Worm (Caenorhabditis elegans) whole organism, late embryonic: Measurements from ENCODE around the gene C10C5.4.

Experiments used
- ceh-14 ChIP-seq: sonication (generic microtip); optimal IDR thresholded peaks from 2 replicates; lab custom pipeline; 2016; ENCODE audit warnings: missing genotype, missing genetic modification characterization, missing compliant biosample characterization
- eyg-1 ChIP-seq: sonication (generic microtip); optimal IDR thresholded peaks from 2 replicates; lab custom pipeline; 2016; ENCODE audit warnings: missing genotype, missing genetic modification characterization, missing compliant biosample characterization
- hlh-15 ChIP-seq: sonication (generic microtip); optimal IDR thresholded peaks from 2 replicates; lab custom pipeline; 2016; ENCODE audit warnings: missing genetic modification characterization, missing compliant biosample characterization
- lin-11 ChIP-seq: fragments of 200-800 bp; sonication (Bioruptor generic); optimal IDR thresholded peaks from 2 replicates; lab custom pipeline; 2018; ENCODE audit warnings: mild to moderate bottlenecking, missing genetic modification characterization, missing compliant biosample characterization
- nfya-1 ChIP-seq: sonication (generic microtip); optimal IDR thresholded peaks from 2 replicates; lab custom pipeline; 2017; ENCODE audit warnings: missing genetic modification characterization, mild to moderate bottlenecking, missing compliant biosample characterization, antibody characterized with exemption, moderate library complexity
- npax-4 ChIP-seq: sonication (generic microtip); optimal IDR thresholded peaks from 2 replicates; lab custom pipeline; 2016; ENCODE audit warnings: missing genetic modification characterization, missing compliant biosample characterization
- pha-4 ChIP-seq: fragments of 150-350 bp; optimal IDR thresholded peaks from 2 replicates; lab custom pipeline; 2018; ENCODE audit warnings: missing biosample characterization, missing genetic modification reagents, missing genetic modification characterization
- rnt-1 ChIP-seq: sonication (generic microtip); optimal IDR thresholded peaks from 2 replicates; lab custom pipeline; 2016; ENCODE audit warnings: missing genetic modification characterization, missing compliant biosample characterization
- tbx-7 ChIP-seq: sonication (generic microtip); optimal IDR thresholded peaks from 2 replicates; lab custom pipeline; 2016; ENCODE audit warnings: missing genotype, missing genetic modification characterization, missing compliant biosample characterization
- unc-42 ChIP-seq: sonication (generic microtip); optimal IDR thresholded peaks from 2 replicates; lab custom pipeline; 2016; ENCODE audit warnings: missing genotype, missing genetic modification characterization, missing compliant biosample characterization
- unc-55 ChIP-seq: sonication (generic microtip); optimal IDR thresholded peaks from 2 replicates; lab custom pipeline; 2017; ENCODE audit warnings: missing biosample characterization, missing genetic modification reagents, missing genetic modification characterization

DNA sequence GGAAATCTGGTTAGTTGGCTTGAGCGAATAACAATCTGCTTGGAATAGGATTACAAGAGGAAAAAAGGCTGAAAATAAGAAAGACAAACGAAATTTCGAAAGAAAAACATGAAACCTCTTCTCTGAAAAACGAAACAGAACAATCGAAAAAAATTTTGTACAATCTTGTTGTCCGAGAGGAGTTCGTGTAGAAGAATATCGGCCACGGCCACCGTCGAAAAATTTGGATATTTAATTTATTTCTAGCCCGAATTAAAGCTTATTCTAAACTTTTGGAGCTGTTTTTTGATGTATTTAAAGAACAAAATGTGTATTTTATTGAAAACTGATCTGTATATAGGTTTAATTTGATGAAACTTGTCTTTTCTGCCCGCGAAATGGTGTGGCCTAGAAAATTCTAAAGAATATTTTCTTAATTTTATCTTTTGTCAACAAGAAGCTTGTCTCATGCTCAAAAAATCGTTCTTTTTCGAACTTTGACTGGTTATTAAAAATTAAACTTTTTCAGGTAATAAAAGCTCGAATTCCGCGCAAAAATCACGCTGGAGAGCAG is 41.7 kb upstream of the C10C5.4 start, which contains the start of gene T20D3.5:
- no peak for TF ChIP-seq rnt-1 (tag; lab: Kevin White, UChicago)
- no peak for TF ChIP-seq pha-4 (tag; lab: Kevin White, UChicago)
- TF ChIP-seq ceh-14 (tag; lab: Kevin White, UChicago), result no peak
- TF ChIP-seq unc-55 (GFP tag; lab: Kevin White, UChicago), result no peak
- TF ChIP-seq tbx-7, result no peak
- no peak for TF ChIP-seq hlh-15 (tag; lab: Kevin White, UChicago)
- no peak for TF ChIP-seq eyg-1 (tag; lab: Kevin White, UChicago)
- no peak for TF ChIP-seq nfya-1 (tag; lab: Kevin White, UChicago)
- no peak for TF ChIP-seq unc-42
- TF ChIP-seq lin-11 (tag; lab: Kevin White, UChicago), result no peak
- TF ChIP-seq npax-4, result no peak
